Worm (Caenorhabditis elegans): ENCODE measurements around the gene egl-10.

The egl-10 gene

ce11 chrV:12412321-12412720 lies 50.5 kb downstream of the egl-10 start:
- no peak for TF ChIP-seq sox-2 (GFP tag; IDR thresholded peaks at IDR 0.05)
- TF ChIP-seq fax-1 (tag; optimal IDR thresholded peaks at IDR 0.05): no peak
- no peak for TF ChIP-seq ceh-9 (tag; optimal IDR thresholded peaks at IDR 0.05)
- no peak for TF ChIP-seq hlh-15 (tag; optimal IDR thresholded peaks at IDR 0.05)
- TF ChIP-seq elt-2 (tag; optimal IDR thresholded peaks at IDR 0.05): no peak
- TF ChIP-seq sox-4 (tag; optimal IDR thresholded peaks at IDR 0.05): no peak
- TF ChIP-seq pag-3 (tag; optimal IDR thresholded peaks at IDR 0.05; ENCODE audit: borderline replicate concordance): no peak
- TF ChIP-seq npax-4 (tag; optimal IDR thresholded peaks at IDR 0.05): no peak
- TF ChIP-seq pqm-1 (tag; optimal IDR thresholded peaks at IDR 0.05): no peak
- TF ChIP-seq ceh-22 (tag; optimal IDR thresholded peaks at IDR 0.05): no peak
- no peak for TF ChIP-seq nhr-232 (tag; optimal IDR thresholded peaks at IDR 0.05)
- no peak for TF ChIP-seq sdc-2 (tag; optimal IDR thresholded peaks at IDR 0.05)
- TF ChIP-seq tbx-2 (tag; optimal IDR thresholded peaks at IDR 0.05): no peak
- no peak for TF ChIP-seq ttx-3 (tag; optimal IDR thresholded peaks at IDR 0.05)
- TF ChIP-seq ceh-30 (tag; optimal IDR thresholded peaks at IDR 0.05): no peak
- TF ChIP-seq ceh-2 (tag; optimal IDR thresholded peaks at IDR 0.05): no peak
- no peak for TF ChIP-seq ztf-16 (tag; optimal IDR thresholded peaks at IDR 0.05)
- no peak for TF ChIP-seq nfya-1 (tag; optimal IDR thresholded peaks at IDR 0.05)
- TF ChIP-seq hlh-6 (tag; optimal IDR thresholded peaks at IDR 0.05): no peak
- no peak for TF ChIP-seq unc-55 (GFP tag; optimal IDR thresholded peaks at IDR 0.05)

ce11 chrV:12411909-12412308 lies 50.9 kb downstream of the egl-10 start, which contains the start of gene cdr-7:
TSS of gene cdr-7 (minus strand) at chrV:12412113.
- TF ChIP-seq ahr-1 (tag; optimal IDR thresholded peaks at IDR 0.05): no peak
- TF ChIP-seq ttx-3 (tag; optimal IDR thresholded peaks at IDR 0.05): no peak
- no peak for TF ChIP-seq hlh-13 (GFP tag; optimal IDR thresholded peaks at IDR 0.05)
- no peak for TF ChIP-seq odd-2 (tag; optimal IDR thresholded peaks at IDR 0.05)
- TF ChIP-seq ceh-45 (GFP tag; IDR thresholded peaks at IDR 0.05): no peak
- no peak for TF ChIP-seq fkh-6 (tag; optimal IDR thresholded peaks at IDR 0.05)
- no peak for TF ChIP-seq ref-2 (tag; optimal IDR thresholded peaks at IDR 0.05)

ce11 chrV:12410416-12411001 lies 52.3 kb downstream of the egl-10 start, which contains the start of gene hrg-2:
TSS of gene hrg-2 (minus strand) at chrV:12410513.
- TF ChIP-seq unc-42 (tag; optimal IDR thresholded peaks at IDR 0.05): no peak
- TF ChIP-seq hlh-15 (tag; optimal IDR thresholded peaks at IDR 0.05): no peak
- TF ChIP-seq nhr-11 (tag; optimal IDR thresholded peaks at IDR 0.05): no peak
- TF ChIP-seq K09A11.1 (tag; optimal IDR thresholded peaks at IDR 0.05; ENCODE audit: insufficient read depth): no peak
- no peak for TF ChIP-seq ceh-30 (tag; optimal IDR thresholded peaks at IDR 0.05)
- TF ChIP-seq ttx-3 (tag; optimal IDR thresholded peaks at IDR 0.05): no peak
- no peak for TF ChIP-seq mec-3 (tag; optimal IDR thresholded peaks at IDR 0.05; ENCODE audit: borderline replicate concordance)
- no peak for TF ChIP-seq Y22D7AL.16 (tag; optimal IDR thresholded peaks at IDR 0.05)
- no peak for TF ChIP-seq syd-9 (tag; optimal IDR thresholded peaks at IDR 0.05)
- no peak for TF ChIP-seq ceh-45 (GFP tag; IDR thresholded peaks at IDR 0.05)
- no peak for TF ChIP-seq ceh-6 (GFP tag; optimal IDR thresholded peaks at IDR 0.05)
- no peak for TF ChIP-seq fax-1 (tag; optimal IDR thresholded peaks at IDR 0.05)
- TF ChIP-seq K02D7.2 (tag; optimal IDR thresholded peaks at IDR 0.05): no peak

ce11 chrV:12408996-12409395 lies 53.8 kb downstream of the egl-10 start:
- TF ChIP-seq hlh-8 (tag; optimal IDR thresholded peaks at IDR 0.05) (no peak), pros-1 (tag; optimal IDR thresholded peaks at IDR 0.05) (no peak), ceh-14 (tag; optimal IDR thresholded peaks at IDR 0.05) (no peak), elt-2 (tag; optimal IDR thresholded peaks at IDR 0.05) (no peak), pag-3 (tag; optimal IDR thresholded peaks at IDR 0.05; ENCODE audit: borderline replicate concordance) (no peak), odd-2 (tag; optimal IDR thresholded peaks at IDR 0.05) (no peak), ztf-16 (tag; optimal IDR thresholded peaks at IDR 0.05) (no peak), che-1 (tag; optimal IDR thresholded peaks at IDR 0.05) (no peak), C38D4.7 (GFP tag; optimal IDR thresholded peaks at IDR 0.05) (no peak), lim-6 (tag; optimal IDR thresholded peaks at IDR 0.05) (no peak), madf-2 (tag; optimal IDR thresholded peaks at IDR 0.05) (no peak), syd-9 (tag; optimal IDR thresholded peaks at IDR 0.05) (no peak), lin-11 (tag; optimal IDR thresholded peaks at IDR 0.05) (no peak), C08G9.2 (tag; optimal IDR thresholded peaks at IDR 0.05) (no peak), ceh-2 (tag; optimal IDR thresholded peaks at IDR 0.05) (no peak), eyg-1 (tag; optimal IDR thresholded peaks at IDR 0.05) (no peak), dve-1 (tag; optimal IDR thresholded peaks at IDR 0.05) (no peak), ceh-48 (tag; optimal IDR thresholded peaks at IDR 0.05) (no peak), rnt-1 (tag; optimal IDR thresholded peaks at IDR 0.05) (no peak), fkh-10 (GFP tag; optimal IDR thresholded peaks at IDR 0.05) (no peak)
